Fruit fly (Drosophila melanogaster): ENCODE results near the gene Zcchc7.

DNA sequence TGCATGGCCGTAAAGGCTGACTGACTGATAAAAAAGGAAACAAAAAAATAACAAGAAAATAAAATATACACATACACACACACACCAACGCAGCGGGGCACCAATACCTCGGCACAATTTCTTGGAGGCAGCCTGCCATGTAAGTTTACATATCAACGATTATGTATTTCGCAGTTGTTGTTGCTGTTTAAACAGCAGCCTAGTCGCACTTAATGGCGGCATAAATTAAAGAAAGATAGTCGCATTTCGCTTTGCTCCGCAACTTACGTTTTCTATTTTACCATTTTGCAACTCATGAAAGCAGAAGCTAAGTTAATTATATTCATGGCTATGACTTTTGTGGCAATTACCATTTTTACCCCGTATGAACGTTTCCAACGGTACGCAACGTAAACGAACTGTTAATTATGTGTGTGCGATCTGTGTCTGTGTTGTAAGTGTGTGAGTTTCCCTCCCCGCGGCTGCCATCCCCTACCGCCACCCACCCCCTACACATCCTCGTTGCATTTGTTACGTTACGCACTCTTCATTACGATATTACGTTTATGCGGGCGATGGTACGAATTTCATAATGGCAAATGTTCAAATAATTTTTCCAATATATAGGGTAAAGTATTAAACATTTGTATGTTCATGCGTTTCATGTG lies 9.3 kb downstream of the Zcchc7 start:
- TF ChIP-seq CG8478 (optimal IDR thresholded peaks at IDR 0.05) (no peak), Dll (optimal IDR thresholded peaks at IDR 0.05) (no peak), psq (optimal IDR thresholded peaks at IDR 0.05) (no peak)

All from whole organism.